Worm (Caenorhabditis elegans) whole organism, late embryonic: Measurements from ENCODE around the gene srh-214.

Source experiments
- ahr-1 ChIP-seq: sonication (generic microtip); optimal IDR thresholded peaks from 2 replicates; lab custom pipeline; 2016; ENCODE audit warnings: missing genetic modification characterization, missing compliant biosample characterization
- dve-1 ChIP-seq: sonication (generic microtip); optimal IDR thresholded peaks from 2 replicates; lab custom pipeline; 2017; ENCODE audit warnings: antibody characterized with exemption, mild to moderate bottlenecking, missing genetic modification characterization, missing compliant biosample characterization
- elt-4 ChIP-seq: sonication (generic microtip); optimal IDR thresholded peaks from 2 replicates; lab custom pipeline; 2016; ENCODE audit warnings: missing genetic modification characterization, missing compliant biosample characterization
- pha-4 ChIP-seq: fragments of 150-350 bp; optimal IDR thresholded peaks from 2 replicates; lab custom pipeline; 2018; ENCODE audit warnings: missing biosample characterization, missing genetic modification reagents, missing genetic modification characterization

- TF ChIP-seq ahr-1 (tag; lab: Kevin White, UChicago) (no peak), pha-4 (tag; lab: Kevin White, UChicago) (no peak), dve-1 (tag; lab: Kevin White, UChicago) (no peak), elt-4 (tag; lab: Kevin White, UChicago) (no peak)
Observed at ce11 chrV:16838435-16838834, 8.9 kb upstream of the srh-214 start.
